Fruit fly (Drosophila melanogaster): ENCODE data around the gene Acp95EF.

Acp95EF gene

dm6 chr3R:24272775-24273290 is 44.1 kb downstream of the Acp95EF start, which contains the start of gene Orct2 (continued):
- TF ChIP-seq gfzf (GFP tag; optimal IDR thresholded peaks at IDR 0.05) (no peak), CG34422 (GFP tag; IDR thresholded peaks at IDR 0.05) (peak; percentile 77; the same call in 1 of the 3 replicates), wdn (GFP tag; IDR thresholded peaks at IDR 0.05) (no peak), CG7556 (GFP tag; optimal IDR thresholded peaks at IDR 0.05) (no peak), CG3726 (GFP tag; IDR thresholded peaks at IDR 0.05) (no peak), rib (GFP tag; IDR thresholded peaks at IDR 0.05) (peak; percentile 76), croc (GFP tag; conservative IDR thresholded peaks at IDR 0.05) (no peak), Ets65A (GFP tag) (no peak), Spps (tag; optimal IDR thresholded peaks at IDR 0.05) (no peak), CG7987 (GFP tag; optimal IDR thresholded peaks at IDR 0.05) (no peak), CG17802 (tag; optimal IDR thresholded peaks at IDR 0.05) (no peak), bab2 (GFP tag; optimal IDR thresholded peaks at IDR 0.05) (no peak), CG18619 (GFP tag; optimal IDR thresholded peaks at IDR 0.05) (no peak), cwo (GFP tag; optimal IDR thresholded peaks at IDR 0.05) (peak; percentile 100), Xrp1 (GFP tag; IDR thresholded peaks at IDR 0.05) (no peak), Gug (GFP tag; IDR thresholded peaks at IDR 0.05) (no peak), D19B (GFP tag; optimal IDR thresholded peaks at IDR 0.05) (no peak), CG10959 (GFP tag; IDR thresholded peaks at IDR 0.05) (no peak), sens-2 (GFP tag; IDR thresholded peaks at IDR 0.05) (no peak), lola (GFP tag; optimal IDR thresholded peaks at IDR 0.05) (no peak), ato (GFP tag; IDR thresholded peaks at IDR 0.05; ENCODE audit: partially characterized antibody) (peak; percentile 28; the same call in 1 of the 2 replicates), CG15073 (GFP tag; optimal IDR thresholded peaks at IDR 0.05) (no peak), zfh2 (GFP tag; optimal IDR thresholded peaks at IDR 0.05) (no peak), CG2712 (tag; optimal IDR thresholded peaks at IDR 0.05) (peak; percentile 4), CrebB (tag; optimal IDR thresholded peaks at IDR 0.05) (no peak), pfk (GFP tag; optimal IDR thresholded peaks at IDR 0.05) (no peak), CG17385 (GFP tag; optimal IDR thresholded peaks at IDR 0.05) (peak; percentile 32), CG6654 (GFP tag; optimal IDR thresholded peaks at IDR 0.05) (no peak), ham (GFP tag; IDR thresholded peaks at IDR 0.05) (no peak), dpn (GFP tag; optimal IDR thresholded peaks at IDR 0.05) (no peak), az2 (GFP tag; optimal IDR thresholded peaks at IDR 0.05) (no peak), CG32532 (GFP tag; IDR thresholded peaks at IDR 0.05) (0 out of 2 replicates have a peak, but pooled peaks have one; percentile 6), Gsc (GFP tag; IDR thresholded peaks at IDR 0.05) (no peak), HLH3B (GFP tag; IDR thresholded peaks at IDR 0.05) (0 out of 2 replicates have a peak, but pooled peaks have one; percentile 6), CG43689 (GFP tag; IDR thresholded peaks at IDR 0.05) (no peak), CG9876 (GFP tag; optimal IDR thresholded peaks at IDR 0.05) (no peak), CG3281 (GFP tag; optimal IDR thresholded peaks at IDR 0.05) (peak; percentile 16), TFAM (GFP tag; optimal IDR thresholded peaks at IDR 0.05) (no peak), CG1602 (GFP tag; optimal IDR thresholded peaks at IDR 0.05) (no peak), CG9932 (GFP tag; IDR thresholded peaks at IDR 0.05) (no peak), sima (GFP tag; optimal IDR thresholded peaks at IDR 0.05) (no peak), Drgx (GFP tag; IDR thresholded peaks at IDR 0.05) (peak; percentile 35; the same call in 1 of the 2 replicates), Hmx (GFP tag; optimal IDR thresholded peaks at IDR 0.05) (no peak), CG12155 (GFP tag; optimal IDR thresholded peaks at IDR 0.05) (no peak), CG17359 (tag; optimal IDR thresholded peaks at IDR 0.05) (no peak), ap (GFP tag; IDR thresholded peaks at IDR 0.05) (no peak), Dll (GFP tag; IDR thresholded peaks at IDR 0.05; ENCODE audit: partially characterized antibody) (peak; percentile 22; the same call in 2 of the 4 replicates), chm (GFP tag; IDR thresholded peaks at IDR 0.05) (no peak; the same call in 1 of the 2 replicates), CG8478 (optimal IDR thresholded peaks at IDR 0.05) (no peak), knrl (GFP tag; IDR thresholded peaks at IDR 0.05; ENCODE audit: partially characterized antibody) (0 out of 3 replicates have a peak, but pooled peaks have one; percentile 5), CG2116 (GFP tag; optimal IDR thresholded peaks at IDR 0.05) (no peak), Dref (GFP tag; IDR thresholded peaks at IDR 0.05) (no peak)

Measured in whole organism, embryonic.